Worm (Caenorhabditis elegans): ENCODE data around the gene C54D2.6.

C54D2.6 gene

ce11 chrX:7798248-7799020, 48.9 kb downstream of the C54D2.6 start, which contains the start of gene adm-4:
Gene adm-4 (minus strand): TSS chrX:7798298.
- TF ChIP-seq pag-3 (tag; optimal IDR thresholded peaks at IDR 0.05; ENCODE audit: borderline replicate concordance): no peak
- TF ChIP-seq ceh-2 (tag; optimal IDR thresholded peaks at IDR 0.05): peak; percentile 79
- TF ChIP-seq dve-1 (tag; optimal IDR thresholded peaks at IDR 0.05): no peak
- peak; percentile 86 for TF ChIP-seq ceh-31 (tag; optimal IDR thresholded peaks at IDR 0.05)
- TF ChIP-seq ceh-24 (tag; optimal IDR thresholded peaks at IDR 0.05): no peak
- no peak for TF ChIP-seq pha-2 (tag; optimal IDR thresholded peaks at IDR 0.05)
- TF ChIP-seq zip-5 (tag; optimal IDR thresholded peaks at IDR 0.05): peak; percentile 62
- no peak for TF ChIP-seq K09A11.1 (tag; optimal IDR thresholded peaks at IDR 0.05; ENCODE audit: insufficient read depth)
- TF ChIP-seq tbx-2 (tag; optimal IDR thresholded peaks at IDR 0.05): peak; percentile 85
- no peak for TF ChIP-seq C38D4.7 (GFP tag; optimal IDR thresholded peaks at IDR 0.05)
- no peak for TF ChIP-seq pros-1 (tag; optimal IDR thresholded peaks at IDR 0.05)
- no peak for TF ChIP-seq ztf-16 (tag; optimal IDR thresholded peaks at IDR 0.05)
- no peak for TF ChIP-seq elt-4 (tag; optimal IDR thresholded peaks at IDR 0.05)
- peak; percentile 50 for TF ChIP-seq ref-2 (tag; optimal IDR thresholded peaks at IDR 0.05)
- peak; percentile 88 for TF ChIP-seq C08G9.2 (tag; optimal IDR thresholded peaks at IDR 0.05)
- no peak for TF ChIP-seq ceh-19 (GFP tag; optimal IDR thresholded peaks at IDR 0.05)
- TF ChIP-seq ceh-45 (GFP tag; IDR thresholded peaks at IDR 0.05): no peak
- no peak for TF ChIP-seq eyg-1 (tag; optimal IDR thresholded peaks at IDR 0.05)
- TF ChIP-seq gmeb-2 (tag; optimal IDR thresholded peaks at IDR 0.05): no peak
- no peak for TF ChIP-seq che-1 (tag; optimal IDR thresholded peaks at IDR 0.05)
- peak; percentile 49 for TF ChIP-seq elt-2 (tag; optimal IDR thresholded peaks at IDR 0.05)
- TF ChIP-seq pqm-1 (tag; optimal IDR thresholded peaks at IDR 0.05): no peak
- no peak for TF ChIP-seq fkh-6 (tag; optimal IDR thresholded peaks at IDR 0.05)
- no peak for TF ChIP-seq ceh-18 (tag; optimal IDR thresholded peaks at IDR 0.05)
- TF ChIP-seq rnt-1 (tag; optimal IDR thresholded peaks at IDR 0.05): peak; percentile 23
- no peak for TF ChIP-seq mec-3 (tag; optimal IDR thresholded peaks at IDR 0.05; ENCODE audit: borderline replicate concordance)
- TF ChIP-seq ceh-22 (tag; optimal IDR thresholded peaks at IDR 0.05): no peak
- TF ChIP-seq ceh-14 (tag; optimal IDR thresholded peaks at IDR 0.05): no peak
- TF ChIP-seq ets-4 (tag; optimal IDR thresholded peaks at IDR 0.05): peak; percentile 79
- no peak for TF ChIP-seq K02D7.2 (tag; optimal IDR thresholded peaks at IDR 0.05)
- no peak for TF ChIP-seq odd-2 (tag; optimal IDR thresholded peaks at IDR 0.05)
- no peak for TF ChIP-seq pha-4 (tag; optimal IDR thresholded peaks at IDR 0.05)
- TF ChIP-seq pat-9 (tag; optimal IDR thresholded peaks at IDR 0.05): no peak
- TF ChIP-seq sdc-2 (tag; optimal IDR thresholded peaks at IDR 0.05): no peak
- no peak for TF ChIP-seq ceh-30 (tag; optimal IDR thresholded peaks at IDR 0.05)
- TF ChIP-seq F13H6.1 (tag; optimal IDR thresholded peaks at IDR 0.05): no peak
- TF ChIP-seq Y22D7AL.16 (tag; optimal IDR thresholded peaks at IDR 0.05): no peak
- no peak for TF ChIP-seq ama-1 (optimal IDR thresholded peaks at IDR 0.05)
- TF ChIP-seq unc-55 (GFP tag; optimal IDR thresholded peaks at IDR 0.05): no peak
- TF ChIP-seq ceh-9 (tag; optimal IDR thresholded peaks at IDR 0.05): no peak
- no peak for TF ChIP-seq unc-86 (tag; optimal IDR thresholded peaks at IDR 0.05)
- no peak for TF ChIP-seq fkh-10 (GFP tag; optimal IDR thresholded peaks at IDR 0.05)
- no peak for TF ChIP-seq nhr-11 (tag; optimal IDR thresholded peaks at IDR 0.05)
- TF ChIP-seq T23F11.4 (GFP tag; optimal IDR thresholded peaks at IDR 0.05): no peak
- no peak for TF ChIP-seq ahr-1 (tag; optimal IDR thresholded peaks at IDR 0.05)
- TF ChIP-seq unc-42 (tag; optimal IDR thresholded peaks at IDR 0.05): peak; percentile 21
- TF ChIP-seq hlh-15 (tag; optimal IDR thresholded peaks at IDR 0.05): no peak
- TF ChIP-seq hlh-13 (GFP tag; optimal IDR thresholded peaks at IDR 0.05): no peak
- TF ChIP-seq hlh-30 (tag; optimal IDR thresholded peaks at IDR 0.05; ENCODE audit: insufficient read depth): no peak
- TF ChIP-seq dmd-4 (tag; optimal IDR thresholded peaks at IDR 0.05; ENCODE audit: borderline replicate concordance): no peak
- TF ChIP-seq ceh-48 (tag; optimal IDR thresholded peaks at IDR 0.05): no peak
- TF ChIP-seq lin-11 (tag; optimal IDR thresholded peaks at IDR 0.05): no peak
- TF ChIP-seq lim-6 (tag; optimal IDR thresholded peaks at IDR 0.05): peak; percentile 24

All from whole organism, late embryonic.